Worm (Caenorhabditis elegans) whole organism, late embryonic: ENCODE data around the gene T21C9.9.

Source experiments
- ama-1 ChIP-seq: fragments of 150-350 bp; optimal IDR thresholded peaks from 2 replicates; lab custom pipeline; 2014
- che-1 ChIP-seq: sonication (generic microtip); optimal IDR thresholded peaks from 2 replicates; lab custom pipeline; 2016; ENCODE audit warnings: mild to moderate bottlenecking, missing genetic modification characterization, missing compliant biosample characterization
- dve-1 ChIP-seq: sonication (generic microtip); optimal IDR thresholded peaks from 2 replicates; lab custom pipeline; 2017; ENCODE audit warnings: antibody characterized with exemption, mild to moderate bottlenecking, missing genetic modification characterization, missing compliant biosample characterization
- elt-4 ChIP-seq: sonication (generic microtip); optimal IDR thresholded peaks from 2 replicates; lab custom pipeline; 2016; ENCODE audit warnings: missing genetic modification characterization, missing compliant biosample characterization
- eyg-1 ChIP-seq: sonication (generic microtip); optimal IDR thresholded peaks from 2 replicates; lab custom pipeline; 2016; ENCODE audit warnings: missing genotype, missing genetic modification characterization, missing compliant biosample characterization
- fkh-10 ChIP-seq: fragments of 150-350 bp; optimal IDR thresholded peaks from 2 replicates; lab custom pipeline; 2014; ENCODE audit warnings: missing biosample characterization, missing genetic modification reagents, missing genetic modification characterization
- gmeb-2 ChIP-seq: sonication (generic microtip); optimal IDR thresholded peaks from 2 replicates; lab custom pipeline; 2016; ENCODE audit warnings: missing genetic modification characterization, inconsistent platforms, missing compliant biosample characterization
- nhr-11 ChIP-seq: fragments of 150-350 bp; optimal IDR thresholded peaks from 2 replicates; lab custom pipeline; 2014; ENCODE audit warnings: missing biosample characterization, missing genetic modification characterization
- pha-4 ChIP-seq: fragments of 150-350 bp; optimal IDR thresholded peaks from 2 replicates; lab custom pipeline; 2018; ENCODE audit warnings: missing biosample characterization, missing genetic modification reagents, missing genetic modification characterization
- pqm-1 ChIP-seq: sonication (generic microtip); optimal IDR thresholded peaks from 2 replicates; lab custom pipeline; 2016; ENCODE audit warnings: missing genetic modification characterization, missing compliant biosample characterization
- tbx-2 ChIP-seq: sonication (generic microtip); optimal IDR thresholded peaks from 2 replicates; lab custom pipeline; 2016; ENCODE audit warnings: missing genetic modification characterization, missing compliant biosample characterization
- tbx-7 ChIP-seq: sonication (generic microtip); optimal IDR thresholded peaks from 2 replicates; lab custom pipeline; 2016; ENCODE audit warnings: missing genotype, missing genetic modification characterization, missing compliant biosample characterization
- unc-42 ChIP-seq: sonication (generic microtip); optimal IDR thresholded peaks from 2 replicates; lab custom pipeline; 2016; ENCODE audit warnings: missing genotype, missing genetic modification characterization, missing compliant biosample characterization
- unc-55 ChIP-seq: sonication (generic microtip); optimal IDR thresholded peaks from 2 replicates; lab custom pipeline; 2017; ENCODE audit warnings: missing biosample characterization, missing genetic modification reagents, missing genetic modification characterization

DNA sequence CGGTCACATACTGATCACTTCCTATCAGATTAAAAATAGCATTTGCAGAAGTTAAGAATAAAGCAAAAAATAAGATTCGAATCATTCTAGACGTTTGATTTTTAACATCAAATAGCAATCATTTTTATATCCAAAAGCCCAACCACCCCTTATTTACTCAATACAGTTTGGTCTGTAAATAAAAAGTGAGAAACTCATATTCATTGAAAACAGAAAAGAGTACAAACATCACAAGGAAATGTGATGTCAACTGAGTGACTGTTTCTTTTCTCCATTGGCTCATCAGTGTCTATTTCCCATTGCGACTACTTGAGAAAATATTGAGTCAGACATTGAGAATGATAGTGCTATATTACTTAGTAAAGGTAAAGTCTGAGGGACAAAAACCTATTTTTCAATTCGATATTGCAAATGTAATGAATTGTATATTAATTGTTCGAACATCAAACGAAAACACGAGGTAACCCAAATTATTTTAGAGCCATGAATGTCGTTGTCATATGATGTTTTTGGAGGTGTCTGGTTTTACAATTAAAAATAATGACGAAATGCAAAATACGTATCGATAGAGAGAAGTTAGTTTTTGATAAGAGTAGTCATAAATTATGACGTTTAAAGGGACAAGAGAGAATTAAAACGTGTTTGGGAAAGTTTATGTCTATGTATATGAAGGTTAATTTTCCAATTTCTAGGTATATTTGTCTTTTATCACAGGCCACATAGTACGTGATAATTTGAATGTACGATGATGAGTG lies 2.4 kb downstream of the T21C9.9 start, which contains the start of gene ttr-23:
- TF ChIP-seq fkh-10 (no peak), elt-4 (tag; lab: Kevin White, UChicago) (no peak), tbx-7 (tag; lab: Kevin White, UChicago) (no peak), dve-1 (no peak), eyg-1 (tag; lab: Kevin White, UChicago) (no peak), unc-55 (GFP tag; lab: Kevin White, UChicago) (no peak), gmeb-2 (tag; lab: Kevin White, UChicago) (no peak), che-1 (tag; lab: Kevin White, UChicago) (no peak), unc-42 (tag; lab: Kevin White, UChicago) (no peak), pha-4 (tag; lab: Kevin White, UChicago) (no peak), ama-1 (no peak), nhr-11 (tag; lab: Kevin White, UChicago) (no peak), pqm-1 (no peak), tbx-2 (no peak)
